Worm (Caenorhabditis elegans) whole organism, L1 larva: ENCODE data around the gene nlp-76.

ENCODE experiments used
- C04F5.9 ChIP-seq: sonication (generic microtip); optimal IDR thresholded peaks from 2 replicates; lab custom pipeline; 2016; ENCODE audit warnings: missing genetic modification characterization, missing compliant biosample characterization
- C16A3.4 ChIP-seq: fragments of 150-350 bp; optimal IDR thresholded peaks from 2 replicates; lab custom pipeline; 2014; ENCODE audit warnings: missing biosample characterization, missing genetic modification characterization
- C34B4.2 ChIP-seq: sonication (generic microtip); optimal IDR thresholded peaks from 2 replicates; lab custom pipeline; 2017; ENCODE audit warnings: mild to moderate bottlenecking, missing genetic modification characterization, missing compliant biosample characterization
- F16B12.6 ChIP-seq: fragments of 150-350 bp; optimal IDR thresholded peaks from 2 replicates; lab custom pipeline; 2014; ENCODE audit warnings: missing biosample characterization, missing genetic modification characterization
- Y116A8C.19 ChIP-seq: sonication (generic microtip); optimal IDR thresholded peaks from 2 replicates; lab custom pipeline; 2016; ENCODE audit warnings: missing compliant biosample characterization, missing genetic modification characterization, borderline replicate concordance
- aha-1 ChIP-seq: fragments of 150-350 bp; optimal IDR thresholded peaks from 2 replicates; lab custom pipeline; 2014; ENCODE audit warnings: missing biosample characterization, missing genetic modification characterization
- aly-2 ChIP-seq: fragments of 150-350 bp; optimal IDR thresholded peaks from 2 replicates; lab custom pipeline; 2014; ENCODE audit warnings: missing biosample characterization, missing genetic modification characterization
- ama-1 ChIP-seq: fragments of 150-350 bp; optimal IDR thresholded peaks from 2 replicates; lab custom pipeline; 2014
- blmp-1 ChIP-seq: fragments of 150-350 bp; optimal IDR thresholded peaks from 2 replicates; lab custom pipeline; 2014; ENCODE audit warnings: missing biosample characterization, missing genetic modification characterization
- ceh-82 ChIP-seq, 3 experiments: fragments of 150-350 bp in 1 of 3; sonication (generic microtip) in 2 of 3; optimal IDR thresholded peaks; 2 replicates each; lab custom pipeline; 2014 to 2017; ENCODE audit warnings: missing biosample characterization in 3 of 3, missing genetic modification characterization in 3 of 3
- ceh-88 ChIP-seq: fragments of 200-800 bp; sonication (Bioruptor generic); IDR thresholded peaks from 2 replicates; pipeline ENCODE4 v1.3.6; 2022; ENCODE audit warnings: missing genetic modification characterization, missing compliant biosample characterization
- ces-1 ChIP-seq: fragments of 150-350 bp; optimal IDR thresholded peaks from 2 replicates; lab custom pipeline; 2014; ENCODE audit warnings: missing biosample characterization, missing genetic modification reagents, missing genetic modification characterization
- efl-1 ChIP-seq, 4 experiments: fragments of 150-350 bp; optimal IDR thresholded peaks in 3 of 4; peaks in 1 of 4; 1 replicate in 1 of 4; 2 replicates in 3 of 4; lab custom pipeline; 2014; ENCODE audit warnings: missing biosample characterization in 2 of 4, missing genetic modification characterization in 2 of 4, missing genetic modification reagents in 2 of 4
- efl-3 ChIP-seq: fragments of 200-800 bp; sonication (Bioruptor generic); optimal IDR thresholded peaks from 2 replicates; lab custom pipeline; 2018; ENCODE audit warnings: mild to moderate bottlenecking, missing genetic modification characterization, missing compliant biosample characterization
- egl-13 ChIP-seq: sonication (generic microtip); optimal IDR thresholded peaks from 2 replicates; lab custom pipeline; 2016; ENCODE audit warnings: missing genotype, missing genetic modification reagents, missing genetic modification characterization, missing compliant biosample characterization
- egl-27 ChIP-seq, 2 experiments: fragments of 150-350 bp in 1 of 2; sonication (generic microtip); optimal IDR thresholded peaks; 3 replicates each; lab custom pipeline; 2017 to 2018; ENCODE audit warnings: missing biosample characterization in 2 of 2, missing genetic modification characterization in 2 of 2, missing genetic modification reagents in 2 of 2
- elt-3 ChIP-seq, 6 experiments: fragments of 150-350 bp in 1 of 6; sonication (generic microtip); optimal IDR thresholded peaks; 2 replicates each; lab custom pipeline; 2017 to 2018; ENCODE audit warnings: missing biosample characterization in 6 of 6, missing genetic modification characterization in 6 of 6, inconsistent platforms in 1 of 6
- fkh-10 ChIP-seq: sonication (generic microtip); optimal IDR thresholded peaks from 2 replicates; lab custom pipeline; 2017; ENCODE audit warnings: missing biosample characterization, missing genetic modification reagents, missing genetic modification characterization
- fkh-4 ChIP-seq: sonication (generic microtip); optimal IDR thresholded peaks from 2 replicates; lab custom pipeline; 2016; ENCODE audit warnings: missing compliant biosample characterization, missing genetic modification characterization, borderline replicate concordance
- fkh-8 ChIP-seq: sonication (generic microtip); optimal IDR thresholded peaks from 2 replicates; lab custom pipeline; 2016; ENCODE audit warnings: mild to moderate bottlenecking, missing genetic modification characterization, missing compliant biosample characterization
- fos-1 ChIP-seq: fragments of 150-350 bp; optimal IDR thresholded peaks from 2 replicates; lab custom pipeline; 2014; ENCODE audit warnings: missing biosample characterization, missing genetic modification characterization
- hlh-17 ChIP-seq: fragments of 200-800 bp; sonication (Bioruptor generic); optimal IDR thresholded peaks from 2 replicates; lab custom pipeline; 2018; ENCODE audit warnings: missing genetic modification characterization, mild to moderate bottlenecking, missing compliant biosample characterization, moderate library complexity, borderline replicate concordance
- hlh-4 ChIP-seq: sonication (generic microtip); optimal IDR thresholded peaks from 2 replicates; lab custom pipeline; 2016; ENCODE audit warnings: mild to moderate bottlenecking, missing genetic modification characterization, missing compliant biosample characterization
- lin-13 ChIP-seq: fragments of 150-350 bp; optimal IDR thresholded peaks from 2 replicates; lab custom pipeline; 2014; ENCODE audit warnings: missing biosample characterization, missing genetic modification reagents, missing genetic modification characterization
- lin-15B ChIP-seq: fragments of 150-350 bp; sonication (generic microtip); optimal IDR thresholded peaks from 3 replicates; lab custom pipeline; 2014; ENCODE audit warnings: missing biosample characterization, missing genetic modification characterization
- lin-35 ChIP-seq, 2 experiments: fragments of 150-350 bp; optimal IDR thresholded peaks; 2 replicates each; lab custom pipeline; 2014; ENCODE audit warnings: missing biosample characterization in 2 of 2, missing genetic modification characterization in 2 of 2, missing genetic modification reagents in 2 of 2
- lin-39 ChIP-seq: fragments of 150-350 bp; optimal IDR thresholded peaks from 2 replicates; lab custom pipeline; 2014; ENCODE audit warnings: missing biosample characterization, missing genetic modification reagents, missing genetic modification characterization
- lir-3 ChIP-seq: sonication (generic microtip); optimal IDR thresholded peaks from 2 replicates; lab custom pipeline; 2016; ENCODE audit warnings: mild to moderate bottlenecking, missing genetic modification characterization, moderate library complexity, missing compliant biosample characterization; ENCODE audit not compliant: poor library complexity
- lsy-2 ChIP-seq, 2 experiments: fragments of 150-350 bp; optimal IDR thresholded peaks; 2 replicates each; lab custom pipeline; 2014; ENCODE audit warnings: missing biosample characterization in 2 of 2, missing genetic modification characterization in 2 of 2
- mab-9 ChIP-seq: fragments of 200-800 bp; sonication (Bioruptor generic); IDR thresholded peaks from 2 replicates; pipeline ENCODE4 v1.3.6; 2022; ENCODE audit warnings: missing genetic modification reagents, missing genetic modification characterization, missing compliant biosample characterization
- mef-2 ChIP-seq: fragments of 150-350 bp; optimal IDR thresholded peaks from 2 replicates; lab custom pipeline; 2014; ENCODE audit warnings: missing biosample characterization, missing genetic modification characterization
- nhr-11 ChIP-seq: fragments of 150-350 bp; optimal IDR thresholded peaks from 2 replicates; lab custom pipeline; 2014; ENCODE audit warnings: missing biosample characterization, missing genetic modification characterization
- nhr-12 ChIP-seq: sonication (generic microtip); optimal IDR thresholded peaks from 2 replicates; lab custom pipeline; 2017; ENCODE audit warnings: missing biosample characterization, missing genetic modification characterization
- nhr-237 ChIP-seq: fragments of 150-350 bp; optimal IDR thresholded peaks from 2 replicates; lab custom pipeline; 2014; ENCODE audit warnings: missing biosample characterization, missing genetic modification characterization
- nhr-47 ChIP-seq: sonication (generic microtip); optimal IDR thresholded peaks from 2 replicates; lab custom pipeline; 2016; ENCODE audit warnings: mild to moderate bottlenecking, missing genetic modification characterization, moderate library complexity, missing compliant biosample characterization
- nhr-71 ChIP-seq: sonication (generic microtip); optimal IDR thresholded peaks from 2 replicates; lab custom pipeline; 2016; ENCODE audit warnings: mild to moderate bottlenecking, missing genetic modification characterization, moderate library complexity, missing compliant biosample characterization
- nhr-77 ChIP-seq: fragments of 150-350 bp; optimal IDR thresholded peaks from 2 replicates; lab custom pipeline; 2014; ENCODE audit warnings: missing biosample characterization, missing genetic modification characterization
- nhr-85 ChIP-seq: sonication (generic microtip); peaks from one replicate; lab custom pipeline; 2016; ENCODE audit warnings: missing genetic modification characterization, inconsistent platforms, missing compliant biosample characterization
- nhr-90 ChIP-seq: sonication (generic microtip); optimal IDR thresholded peaks from 2 replicates; lab custom pipeline; 2016; ENCODE audit warnings: mild to moderate bottlenecking, missing genetic modification characterization, missing compliant biosample characterization; ENCODE audit not compliant: poor library complexity
- pax-3 ChIP-seq: fragments of 200-800 bp; sonication (Bioruptor generic); optimal IDR thresholded peaks from 2 replicates; lab custom pipeline; 2018; ENCODE audit warnings: mild to moderate bottlenecking, missing genetic modification characterization, moderate library complexity, missing compliant biosample characterization
- rnt-1 ChIP-seq: sonication (generic microtip); optimal IDR thresholded peaks from 2 replicates; lab custom pipeline; 2016; ENCODE audit warnings: mild to moderate bottlenecking, missing genetic modification characterization, moderate library complexity, missing compliant biosample characterization
- skn-1 ChIP-seq: fragments of 150-350 bp; optimal IDR thresholded peaks from 2 replicates; lab custom pipeline; 2014; ENCODE audit warnings: missing biosample characterization, missing genetic modification characterization
- sox-4 ChIP-seq: sonication (generic microtip); optimal IDR thresholded peaks from 2 replicates; lab custom pipeline; 2016; ENCODE audit warnings: missing genetic modification characterization, missing compliant biosample characterization
- sptf-1 ChIP-seq: fragments of 150-350 bp; optimal IDR thresholded peaks from 2 replicates; lab custom pipeline; 2014; ENCODE audit warnings: missing biosample characterization, missing genetic modification characterization
- sup-37 ChIP-seq: fragments of 200-800 bp; sonication (Bioruptor generic); optimal IDR thresholded peaks from 2 replicates; lab custom pipeline; 2018; ENCODE audit warnings: mild to moderate bottlenecking, missing genetic modification characterization, missing compliant biosample characterization
- tlp-1 ChIP-seq: fragments of 150-350 bp; optimal IDR thresholded peaks from 2 replicates; lab custom pipeline; 2014; ENCODE audit warnings: missing biosample characterization, missing genetic modification characterization
- unc-130 ChIP-seq: fragments of 150-350 bp; optimal IDR thresholded peaks from 2 replicates; lab custom pipeline; 2017; ENCODE audit warnings: missing biosample characterization, missing genetic modification characterization, inconsistent platforms
- unc-30 ChIP-seq: sonication (generic microtip); optimal IDR thresholded peaks from 2 replicates; lab custom pipeline; 2017; ENCODE audit warnings: missing biosample characterization, missing genetic modification characterization
- unc-62 ChIP-seq: fragments of 150-350 bp; optimal IDR thresholded peaks from 2 replicates; lab custom pipeline; 2014; ENCODE audit warnings: missing biosample characterization, missing genetic modification reagents, missing genetic modification characterization
- unc-86 ChIP-seq: sonication (generic microtip); optimal IDR thresholded peaks from 2 replicates; lab custom pipeline; 2016; ENCODE audit warnings: missing genetic modification characterization, missing compliant biosample characterization
- vab-15 ChIP-seq: sonication (generic microtip); optimal IDR thresholded peaks from 2 replicates; lab custom pipeline; 2017; ENCODE audit warnings: missing genotype, mild to moderate bottlenecking, missing genetic modification characterization, missing compliant biosample characterization
- ztf-11 ChIP-seq, 2 experiments: sonication (generic microtip); optimal IDR thresholded peaks; 2 replicates each; lab custom pipeline; 2016 to 2017; ENCODE audit warnings: missing genetic modification characterization in 2 of 2, missing biosample characterization in 1 of 2, missing compliant biosample characterization in 1 of 2
- ztf-4 ChIP-seq: fragments of 150-350 bp; optimal IDR thresholded peaks from 2 replicates; lab custom pipeline; 2014; ENCODE audit warnings: missing biosample characterization, missing genetic modification characterization

The nlp-76 gene

DNA sequence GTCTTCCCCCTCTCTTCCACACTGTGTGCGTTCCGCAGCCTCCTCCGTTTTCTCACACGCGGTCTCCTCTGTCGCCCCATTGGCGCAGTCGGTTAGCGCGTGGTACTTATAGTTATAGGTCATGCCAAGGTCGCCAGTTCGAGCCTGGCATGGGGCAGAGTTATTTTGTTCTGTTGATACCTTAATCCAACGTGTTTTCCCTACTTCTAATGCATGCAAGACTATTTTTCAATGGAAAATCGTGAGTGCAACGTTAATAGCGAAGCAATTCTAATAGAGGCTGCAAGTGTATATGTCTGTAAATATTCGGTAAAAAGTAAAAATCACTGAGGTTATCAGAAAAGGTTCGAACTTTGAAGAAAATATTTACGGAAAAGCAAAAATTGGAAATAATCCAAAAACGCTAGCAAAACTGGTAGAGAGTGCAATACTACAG is 2.6 kb downstream of the nlp-76 start (continued):
- no peak for TF ChIP-seq fkh-4 (tag; lab: Kevin White, UChicago)
- peak; percentile 65 for TF ChIP-seq nhr-85
- TF ChIP-seq rnt-1 (tag; lab: Kevin White, UChicago), result peak; percentile 71
- TF ChIP-seq lin-15B (tag; lab: Kevin White, UChicago), result no peak
- no peak for TF ChIP-seq aly-2 (tag; lab: Kevin White, UChicago)
- no peak for TF ChIP-seq fkh-8 (tag; lab: Kevin White, UChicago)
- peak; percentile 48 for TF ChIP-seq nhr-77
- peak; percentile 39 for TF ChIP-seq skn-1
- no peak for TF ChIP-seq ceh-88
- TF ChIP-seq sptf-1, result no peak
- no peak for TF ChIP-seq tlp-1 (tag; lab: Kevin White, UChicago)
- no peak for TF ChIP-seq Y116A8C.19 (tag; lab: Kevin White, UChicago)
- TF ChIP-seq nhr-71, result peak; percentile 61
- TF ChIP-seq unc-30, result no peak
- TF ChIP-seq lir-3 (tag; lab: Kevin White, UChicago), result peak; percentile 38
- no peak for TF ChIP-seq elt-3 (tag; optimal IDR thresholded peaks at IDR 0.05; lab: Kevin White, UChicago)
- TF ChIP-seq ama-1 (lab: Kevin White, UChicago), result no peak
- peak in 1 of 3 experiments; percentile 61 for TF ChIP-seq ceh-82 (tag; optimal IDR thresholded peaks at IDR 0.05; lab: Kevin White, UChicago)
- no peak for TF ChIP-seq hlh-4 (tag; lab: Kevin White, UChicago)
- no peak for TF ChIP-seq lin-39 (tag; lab: Kevin White, UChicago)
- no peak for TF ChIP-seq unc-62
- TF ChIP-seq nhr-90 (tag; lab: Kevin White, UChicago), result peak; percentile 77
- TF ChIP-seq nhr-47 (tag; lab: Kevin White, UChicago), result peak; percentile 67
- no peak for TF ChIP-seq sup-37 (GFP tag; lab: Kevin White, UChicago)
- TF ChIP-seq mef-2 (tag; lab: Kevin White, UChicago), result no peak
- no peak for TF ChIP-seq egl-27 (tag; optimal IDR thresholded peaks at IDR 0.05; lab: Kevin White, UChicago)
- TF ChIP-seq nhr-237 (tag; lab: Kevin White, UChicago), result no peak
- TF ChIP-seq egl-13 (tag; lab: Kevin White, UChicago), result peak; percentile 9
- no peak for TF ChIP-seq fos-1 (tag; lab: Kevin White, UChicago)
- no peak for TF ChIP-seq vab-15 (tag; lab: Kevin White, UChicago)
- TF ChIP-seq ztf-11 (tag; optimal IDR thresholded peaks at IDR 0.05; lab: Kevin White, UChicago), result peak in 1 of 2 experiments; percentile 21
- no peak for TF ChIP-seq C04F5.9 (tag; lab: Kevin White, UChicago)
- TF ChIP-seq F16B12.6 (tag; lab: Kevin White, UChicago), result no peak
- no peak for TF ChIP-seq fkh-10 (GFP tag; lab: Kevin White, UChicago)
- TF ChIP-seq lin-13, result peak; percentile 52
- peak; percentile 13 for TF ChIP-seq unc-130 (tag; lab: Kevin White, UChicago)
- no peak for TF ChIP-seq C34B4.2 (tag; lab: Kevin White, UChicago)
- TF ChIP-seq C16A3.4 (tag; lab: Kevin White, UChicago), result peak; percentile 69
- TF ChIP-seq blmp-1 (tag; lab: Kevin White, UChicago), result peak; percentile 23
- TF ChIP-seq sox-4 (tag; lab: Kevin White, UChicago), result no peak
- no peak for TF ChIP-seq pax-3 (tag; lab: Kevin White, UChicago)
- no peak for TF ChIP-seq unc-86 (tag; lab: Kevin White, UChicago)
- TF ChIP-seq nhr-11, result no peak
- no peak for TF ChIP-seq nhr-12
- no peak for TF ChIP-seq efl-3
- no peak for TF ChIP-seq aha-1
- TF ChIP-seq hlh-17, result no peak
- TF ChIP-seq mab-9 (GFP tag; lab: Robert Waterston, UW), result no peak
- TF ChIP-seq lsy-2 (tag; optimal IDR thresholded peaks at IDR 0.05; lab: Kevin White, UChicago), result peak in 1 of 2 experiments; percentile 49
- no peak for TF ChIP-seq ces-1 (GFP tag; lab: Kevin White, UChicago)
- TF ChIP-seq ztf-4 (tag; lab: Kevin White, UChicago), result peak; percentile 7
- peak in 1 of 2 experiments; percentile 73 for TF ChIP-seq lin-35 (GFP tag; optimal IDR thresholded peaks at IDR 0.05; lab: Kevin White, UChicago)
- TF ChIP-seq efl-1 (optimal IDR thresholded peaks at IDR 0.05; lab: Kevin White, UChicago), result peak in 1 of 2 experiments; percentile 16
- peak in 1 of 2 experiments; percentile 80 for TF ChIP-seq efl-1 (GFP tag; optimal IDR thresholded peaks at IDR 0.05 in 1 of 2; lab: Kevin White, UChicago)
